Fruit fly (Drosophila melanogaster) whole organism, prepupa: ENCODE results near the gene Sse.

Source experiments
- Eip75B ChIP-seq: fragments of 200-800 bp; sonication (Bioruptor generic); optimal IDR thresholded peaks from 3 replicates; lab custom pipeline; 2016; ENCODE audit warnings: missing biosample characterization, missing genetic modification characterization
- Ets21C ChIP-seq: fragments of 200-800 bp; sonication (Bioruptor generic); optimal IDR thresholded peaks from 3 replicates; lab custom pipeline; 2016; ENCODE audit warnings: missing biosample characterization, missing genetic modification characterization
- OdsH ChIP-seq: fragments of 200-800 bp; sonication (Bioruptor generic); optimal IDR thresholded peaks from 3 replicates; lab custom pipeline; 2016; ENCODE audit warnings: missing biosample characterization, missing genetic modification characterization
- dsx ChIP-seq: fragments of 200-800 bp; optimal IDR thresholded peaks from 3 replicates; lab custom pipeline; 2019; ENCODE audit warnings: missing biosample characterization, mild to moderate bottlenecking, missing genetic modification characterization, moderate library complexity; ENCODE audit not compliant: poor library complexity, severe bottlenecking
- net ChIP-seq: fragments of 200-800 bp; sonication (Bioruptor generic); optimal IDR thresholded peaks from 3 replicates; lab custom pipeline; 2016; ENCODE audit warnings: missing biosample characterization, missing genetic modification characterization
- spab ChIP-seq: fragments of 200-800 bp; sonication (Bioruptor generic); optimal IDR thresholded peaks from 2 replicates; lab custom pipeline; 2017; ENCODE audit warnings: missing biosample characterization, mild to moderate bottlenecking, missing genetic modification characterization, missing genetic modification reagents

DNA sequence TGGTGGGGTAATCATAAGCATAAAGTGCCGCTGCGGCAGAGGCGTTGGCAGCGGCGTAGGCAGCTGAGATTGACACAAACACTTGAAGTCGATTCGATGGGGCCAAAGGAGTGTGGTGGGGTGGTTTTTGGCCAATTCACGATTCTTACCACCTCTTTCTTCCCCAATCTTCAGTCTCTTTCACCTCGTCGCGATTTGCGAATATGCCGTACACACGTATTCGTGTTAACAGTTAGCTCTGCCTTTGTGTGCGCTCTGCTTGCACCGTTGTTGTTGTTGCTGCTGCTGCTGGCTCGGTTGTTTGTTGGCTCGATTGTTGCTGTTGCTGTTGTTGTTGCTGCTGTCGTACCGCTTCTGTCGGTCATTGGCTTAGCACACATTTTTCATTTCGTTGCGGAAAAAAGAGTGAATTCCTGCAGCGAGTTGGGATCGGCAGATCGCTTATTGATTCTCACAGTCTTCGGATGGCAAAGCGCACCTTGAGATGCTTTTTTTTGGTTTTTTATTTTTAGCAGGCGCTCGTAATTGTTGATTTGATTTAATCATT is 36.9 kb downstream of the Sse start:
- TF ChIP-seq net, result no peak
- no peak for TF ChIP-seq Ets21C (GFP tag; lab: Kevin White, UChicago)
- no peak for TF ChIP-seq dsx (GFP tag; lab: Kevin White, UChicago)
- no peak for TF ChIP-seq OdsH (GFP tag; lab: Kevin White, UChicago)
- peak; percentile 1 for TF ChIP-seq Eip75B (GFP tag; lab: Kevin White, UChicago)
- TF ChIP-seq spab (GFP tag; lab: Kevin White, UChicago), result no peak
